Fruit fly (Drosophila melanogaster) Kc167 (cell line): ENCODE results near the gene CG31550.

Source experiments
- Myc ChIP-seq: fragments of >200 bp; optimal IDR thresholded peaks from 2 replicates; lab custom pipeline; 2017; ENCODE audit warnings: missing external identifiers
- Sin3A ChIP-seq: fragments of >200 bp; optimal IDR thresholded peaks from 2 replicates; lab custom pipeline; 2018; ENCODE audit warnings: missing external identifiers
- h ChIP-seq: fragments of >200 bp; optimal IDR thresholded peaks from 3 replicates; lab custom pipeline; 2018; ENCODE audit warnings: missing external identifiers
- insv ChIP-seq: fragments of >200 bp; optimal IDR thresholded peaks from 3 replicates; lab custom pipeline; 2018; ENCODE audit warnings: missing external identifiers
- psq ChIP-seq: fragments of >200 bp; optimal IDR thresholded peaks from 2 replicates; lab custom pipeline; 2017; ENCODE audit warnings: missing external identifiers
- ttk ChIP-seq: sonication (Bioruptor generic); optimal IDR thresholded peaks from 2 replicates; lab custom pipeline; 2017; ENCODE audit warnings: missing external identifiers

Gene CG31550

DNA sequence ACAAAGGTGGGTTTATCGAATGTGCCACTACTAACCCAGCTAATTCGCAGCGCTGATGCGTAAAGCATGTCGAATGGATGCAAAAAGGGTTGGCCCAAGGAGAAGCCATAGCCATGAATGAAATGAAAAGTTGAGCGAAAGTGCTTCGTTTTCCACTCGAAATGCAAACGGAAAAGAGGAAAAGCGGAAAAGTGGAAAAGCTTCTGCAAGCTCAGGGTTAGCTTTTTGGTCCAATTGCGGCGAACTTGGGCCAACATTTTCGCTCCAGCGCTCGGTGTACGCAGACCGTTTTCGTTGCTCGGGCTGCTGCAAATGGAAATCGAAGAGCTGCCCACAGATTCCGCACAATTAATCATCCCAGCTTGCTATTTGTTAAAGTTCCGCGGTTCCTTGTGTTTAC, 39.5 kb downstream of the CG31550 start:
- TF ChIP-seq Myc: no peak
- no peak for TF ChIP-seq h (lab: Kevin White, UChicago)
- no peak for TF ChIP-seq Sin3A (lab: Kevin White, UChicago)
- TF ChIP-seq psq: no peak
- TF ChIP-seq ttk: no peak
- no peak for TF ChIP-seq insv (lab: Kevin White, UChicago)

DNA sequence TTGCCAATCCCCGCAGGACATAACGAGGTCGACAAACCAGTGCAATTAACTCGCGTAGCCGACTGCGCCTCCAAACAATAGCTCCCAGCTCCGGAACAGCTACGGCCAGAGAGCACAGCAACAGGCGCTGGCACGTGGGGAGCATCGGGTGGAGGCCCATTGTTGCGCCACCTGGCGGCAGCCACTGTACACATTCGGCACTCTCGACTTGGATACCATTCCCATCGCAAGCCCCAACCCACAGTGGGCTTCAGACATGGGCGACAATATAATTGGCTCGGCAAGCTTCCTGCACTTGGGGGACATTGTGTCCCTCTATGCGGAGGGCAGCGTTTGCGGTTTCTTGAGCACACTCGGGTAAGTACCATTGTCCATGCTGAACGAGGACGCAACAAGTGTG, 42.2 kb downstream of the CG31550 start:
- no peak for TF ChIP-seq psq
- TF ChIP-seq h (lab: Kevin White, UChicago): no peak
- no peak for TF ChIP-seq insv (lab: Kevin White, UChicago)
- TF ChIP-seq Sin3A (lab: Kevin White, UChicago): no peak
- no peak for TF ChIP-seq Myc
- no peak for TF ChIP-seq ttk
